Worm (Caenorhabditis elegans) whole organism, midembryonic: ENCODE measurements around the gene F32D8.15.

ENCODE experiments used
- T22C8.4 ChIP-seq: fragments of 200-800 bp; sonication (Bioruptor generic); IDR thresholded peaks from 2 replicates; pipeline ENCODE4 v1.3.6; 2022; ENCODE audit warnings: missing genetic modification characterization, missing compliant biosample characterization
- flt-1 ChIP-seq: fragments of 200-800 bp; sonication (Bioruptor generic); IDR thresholded peaks from 2 replicates; pipeline ENCODE4 v1.3.6; 2022; ENCODE audit warnings: missing genetic modification characterization, missing compliant biosample characterization
- klf-2 ChIP-seq: fragments of 200-800 bp; sonication (Bioruptor generic); conservative IDR thresholded peaks from 2 replicates; pipeline ENCODE4 v1.3.6; 2022; ENCODE audit warnings: missing genetic modification reagents, missing genetic modification characterization, missing compliant biosample characterization
- med-1 ChIP-seq: sonication (generic microtip); optimal IDR thresholded peaks from 2 replicates; lab custom pipeline; 2017; ENCODE audit warnings: missing genetic modification characterization, mild to moderate bottlenecking, missing compliant biosample characterization, antibody characterized with exemption, missing genetic modification reagents; ENCODE audit not compliant: insufficient read depth
- ref-1 ChIP-seq: fragments of 200-800 bp; sonication (Bioruptor generic); conservative IDR thresholded peaks from 2 replicates; pipeline ENCODE4 v1.3.6; 2022; ENCODE audit warnings: missing genetic modification reagents, missing genetic modification characterization, missing compliant biosample characterization
- tab-1 ChIP-seq: fragments of 200-800 bp; sonication (Bioruptor generic); IDR thresholded peaks from 2 replicates; pipeline ENCODE4 v1.3.6; 2022; ENCODE audit warnings: missing genetic modification characterization, missing compliant biosample characterization

ce11 chrV:10861611-10862262 is 42.1 kb upstream of the F32D8.15 start:
- TF ChIP-seq flt-1 = no peak
- TF ChIP-seq med-1 (GFP tag; lab: Kevin White, UChicago) = no peak
- TF ChIP-seq T22C8.4 (GFP tag; lab: Robert Waterston, UW) = no peak
- no peak for TF ChIP-seq klf-2 (GFP tag; lab: Robert Waterston, UW)
- TF ChIP-seq tab-1 (GFP tag; lab: Robert Waterston, UW) = no peak
- no peak for TF ChIP-seq ref-1 (GFP tag; lab: Robert Waterston, UW)
